Worm (Caenorhabditis elegans): ENCODE results near the gene mlc-5.

The mlc-5 gene

ce11 chrIII:13659028-13659427 is 35.9 kb downstream of the mlc-5 start:
- TF ChIP-seq hlh-1 (tag; optimal IDR thresholded peaks at IDR 0.05) (no peak), unc-62 (GFP tag; optimal IDR thresholded peaks at IDR 0.05) (peak; percentile 46), tbx-8 (GFP tag; optimal IDR thresholded peaks at IDR 0.05) (no peak), pha-4 (tag; optimal IDR thresholded peaks at IDR 0.05) (no peak)

DNA sequence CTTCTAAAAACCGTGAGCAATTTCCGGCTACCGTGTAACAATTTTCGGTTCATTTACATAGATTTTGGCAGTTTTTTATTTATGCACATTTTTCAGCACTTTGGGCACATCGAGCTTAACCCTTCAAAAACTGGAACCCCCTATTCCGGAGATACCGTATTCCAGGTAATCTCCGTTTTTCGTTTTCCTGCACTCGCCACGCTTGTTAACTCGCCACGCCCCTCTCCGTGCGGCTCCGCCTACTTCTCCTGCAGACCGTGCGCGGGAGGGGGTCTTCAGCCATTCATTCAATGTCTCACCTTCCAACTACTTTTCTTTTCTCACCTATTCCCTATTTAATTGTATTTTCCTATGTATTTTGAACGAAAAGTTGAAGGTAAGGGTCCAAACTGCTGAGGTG is 37.0 kb downstream of the mlc-5 start:
- TF ChIP-seq unc-62 (GFP tag; optimal IDR thresholded peaks at IDR 0.05) (no peak), pha-4 (tag; optimal IDR thresholded peaks at IDR 0.05) (no peak), elt-1 (tag; optimal IDR thresholded peaks at IDR 0.05; ENCODE audit: borderline replicate concordance, insufficient read depth) (no peak), ceh-39 (tag; optimal IDR thresholded peaks at IDR 0.05) (no peak), blmp-1 (tag; optimal IDR thresholded peaks at IDR 0.05) (no peak), snpc-4 (tag; optimal IDR thresholded peaks at IDR 0.05) (no peak), ceh-43 (GFP tag; optimal IDR thresholded peaks at IDR 0.05) (no peak), unc-120 (tag; optimal IDR thresholded peaks at IDR 0.05; ENCODE audit: poor library complexity, severe bottlenecking) (no peak), nhr-12 (tag; optimal IDR thresholded peaks at IDR 0.05) (no peak), nhr-237 (tag; optimal IDR thresholded peaks at IDR 0.05) (no peak), ham-2 (GFP tag; optimal IDR thresholded peaks at IDR 0.05) (no peak), lsy-2 (tag; optimal IDR thresholded peaks at IDR 0.05) (no peak), unc-39 (tag; optimal IDR thresholded peaks at IDR 0.05) (no peak), nhr-28 (tag; optimal IDR thresholded peaks at IDR 0.05) (no peak)

DNA sequence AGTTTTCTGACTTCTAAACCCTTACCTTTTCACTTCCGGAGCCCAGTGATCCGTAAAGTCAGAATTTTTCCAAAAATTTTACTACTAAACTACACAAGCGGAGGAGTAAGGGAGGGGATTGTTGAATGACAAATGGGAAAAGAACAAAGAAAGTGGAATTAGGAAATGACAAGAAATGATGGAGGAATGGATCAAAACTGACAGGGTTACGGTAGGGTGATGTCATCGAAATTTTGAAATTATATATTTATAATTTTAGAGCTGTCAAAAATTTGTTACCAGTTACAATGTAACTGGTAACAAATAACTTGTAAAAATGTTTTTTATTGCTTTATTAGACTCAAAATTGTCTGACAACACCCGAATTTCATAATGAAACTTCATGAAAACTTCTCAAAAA is 43.3 kb downstream of the mlc-5 start:
- no peak for TF ChIP-seq sptf-1 (tag; optimal IDR thresholded peaks at IDR 0.05)
- TF ChIP-seq drap-1 (GFP tag; optimal IDR thresholded peaks at IDR 0.05): no peak
- no peak for TF ChIP-seq lin-32 (GFP tag; optimal IDR thresholded peaks at IDR 0.05)
- TF ChIP-seq nhr-2 (tag; optimal IDR thresholded peaks at IDR 0.05): no peak
- TF ChIP-seq ceh-43 (GFP tag; optimal IDR thresholded peaks at IDR 0.05): no peak
- no peak for TF ChIP-seq pha-4 (tag; optimal IDR thresholded peaks at IDR 0.05)
- TF ChIP-seq cnd-1 (tag; optimal IDR thresholded peaks at IDR 0.05): no peak
- no peak for TF ChIP-seq nhr-28 (tag; optimal IDR thresholded peaks at IDR 0.05)
- no peak for TF ChIP-seq snpc-4 (tag; optimal IDR thresholded peaks at IDR 0.05)
- TF ChIP-seq M03D4.4 (tag; optimal IDR thresholded peaks at IDR 0.05): no peak
- no peak for TF ChIP-seq blmp-1 (tag; optimal IDR thresholded peaks at IDR 0.05)
- TF ChIP-seq mls-2 (tag; optimal IDR thresholded peaks at IDR 0.05): no peak
- no peak for TF ChIP-seq unc-39 (tag; optimal IDR thresholded peaks at IDR 0.05)
- no peak for TF ChIP-seq elt-3 (tag; optimal IDR thresholded peaks at IDR 0.05)
- TF ChIP-seq lsy-2 (tag; optimal IDR thresholded peaks at IDR 0.05): no peak
- TF ChIP-seq ztf-11 (tag; optimal IDR thresholded peaks at IDR 0.05): no peak

DNA sequence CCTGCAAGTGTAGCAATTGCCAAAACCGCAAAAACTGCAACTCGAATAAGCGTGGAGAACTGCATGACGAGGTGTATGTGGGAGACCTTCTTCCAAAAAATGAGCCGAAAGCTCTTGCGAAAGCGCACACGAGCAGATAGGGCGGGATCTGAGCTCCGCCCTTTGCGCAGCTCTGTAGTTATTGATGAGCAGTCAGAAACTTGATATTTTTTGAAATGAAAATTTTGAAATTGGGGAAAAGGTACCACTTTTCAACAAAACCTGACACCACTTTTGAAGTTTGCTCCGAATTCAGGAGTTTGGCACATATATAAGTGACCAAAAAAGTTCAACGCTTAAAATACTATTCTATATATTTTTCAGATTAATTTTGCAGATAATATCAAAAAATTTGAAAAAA is 44.6 kb downstream of the mlc-5 start, which contains the start of gene flp-15:
TSS of gene flp-15 (minus strand) at position 101 of the 400 bp plus-strand sequence.
- no peak for TF ChIP-seq elt-1 (tag; optimal IDR thresholded peaks at IDR 0.05; ENCODE audit: borderline replicate concordance, insufficient read depth)
- TF ChIP-seq pha-4 (tag; optimal IDR thresholded peaks at IDR 0.05): no peak
- no peak for TF ChIP-seq snpc-4 (tag; optimal IDR thresholded peaks at IDR 0.05)
- no peak for TF ChIP-seq lin-32 (GFP tag; optimal IDR thresholded peaks at IDR 0.05)
- TF ChIP-seq drap-1 (GFP tag; optimal IDR thresholded peaks at IDR 0.05): no peak
- TF ChIP-seq blmp-1 (tag; optimal IDR thresholded peaks at IDR 0.05): no peak
- no peak for TF ChIP-seq cnd-1 (tag; optimal IDR thresholded peaks at IDR 0.05)
- TF ChIP-seq flh-1 (GFP tag; optimal IDR thresholded peaks at IDR 0.05): no peak
- no peak for TF ChIP-seq nhr-76 (tag; optimal IDR thresholded peaks at IDR 0.05)
- no peak for TF ChIP-seq bed-3 (GFP tag; optimal IDR thresholded peaks at IDR 0.05)
- TF ChIP-seq lin-13 (tag; optimal IDR thresholded peaks at IDR 0.05): no peak

ce11 chrIII:13669519-13669918 is 46.4 kb downstream of the mlc-5 start:
- no peak for TF ChIP-seq flh-1 (GFP tag; optimal IDR thresholded peaks at IDR 0.05)
- no peak for TF ChIP-seq snpc-4 (tag; optimal IDR thresholded peaks at IDR 0.05)
- no peak for TF ChIP-seq unc-62 (GFP tag; optimal IDR thresholded peaks at IDR 0.05)
- no peak for TF ChIP-seq ceh-83 (GFP tag; optimal IDR thresholded peaks at IDR 0.05)
- TF ChIP-seq mab-5 (tag; optimal IDR thresholded peaks at IDR 0.05): no peak
- TF ChIP-seq ces-1 (GFP tag; optimal IDR thresholded peaks at IDR 0.05): no peak
- TF ChIP-seq unc-39 (tag; optimal IDR thresholded peaks at IDR 0.05): no peak
- no peak for TF ChIP-seq elt-1 (tag; optimal IDR thresholded peaks at IDR 0.05; ENCODE audit: borderline replicate concordance, insufficient read depth)
- no peak for TF ChIP-seq nhr-28 (tag; optimal IDR thresholded peaks at IDR 0.05)
- no peak for TF ChIP-seq ceh-43 (GFP tag; optimal IDR thresholded peaks at IDR 0.05)
- TF ChIP-seq zip-8 (tag; optimal IDR thresholded peaks at IDR 0.05): no peak
- no peak for TF ChIP-seq lin-32 (GFP tag; optimal IDR thresholded peaks at IDR 0.05)
- no peak for TF ChIP-seq nhr-76 (tag; optimal IDR thresholded peaks at IDR 0.05)
- TF ChIP-seq sem-2 (GFP tag; optimal IDR thresholded peaks at IDR 0.05): no peak
- TF ChIP-seq nhr-2 (tag; optimal IDR thresholded peaks at IDR 0.05): no peak
- TF ChIP-seq sptf-1 (tag; optimal IDR thresholded peaks at IDR 0.05): no peak
- no peak for TF ChIP-seq ham-2 (GFP tag; optimal IDR thresholded peaks at IDR 0.05)
- no peak for TF ChIP-seq cnd-1 (tag; optimal IDR thresholded peaks at IDR 0.05)

All from whole organism, mixed stage, embryonic.